Worm (Caenorhabditis elegans) whole organism, L4 larva: ENCODE data around the gene msp-31.

Experiments
- F37D6.2 ChIP-seq: sonication (generic microtip); optimal IDR thresholded peaks from 2 replicates; lab custom pipeline; 2016; ENCODE audit warnings: mild to moderate bottlenecking, missing genetic modification characterization, missing compliant biosample characterization
- R02D3.7 ChIP-seq: fragments of 150-350 bp; sonication (generic microtip); optimal IDR thresholded peaks from 3 replicates; lab custom pipeline; 2014; ENCODE audit warnings: missing biosample characterization, missing genetic modification characterization
- T20F7.1 ChIP-seq: fragments of 200-800 bp; sonication (Bioruptor generic); optimal IDR thresholded peaks from 2 replicates; lab custom pipeline; 2018; ENCODE audit warnings: mild to moderate bottlenecking, missing genetic modification characterization, missing compliant biosample characterization
- Y105C5A.15 ChIP-seq: fragments of 200-800 bp; sonication (Bioruptor generic); IDR thresholded peaks from 2 replicates; pipeline ENCODE4 v1.3.6; 2022; ENCODE audit warnings: missing genetic modification characterization, missing compliant biosample characterization
- Y48G9A.11 ChIP-seq: fragments of 200-800 bp; sonication (Bioruptor generic); IDR thresholded peaks from 2 replicates; pipeline ENCODE4 v1.3.6; 2022; ENCODE audit warnings: missing genetic modification reagents, missing genetic modification characterization, missing compliant biosample characterization
- Y75B8A.6 ChIP-seq: fragments of 200-800 bp; sonication (Bioruptor generic); IDR thresholded peaks from 2 replicates; pipeline ENCODE4 v1.3.6; 2022; ENCODE audit warnings: missing genetic modification reagents, missing genetic modification characterization, missing compliant biosample characterization
- ceh-28 ChIP-seq: fragments of 150-350 bp; optimal IDR thresholded peaks from 2 replicates; lab custom pipeline; 2014; ENCODE audit warnings: missing biosample characterization, missing genetic modification reagents, missing genetic modification characterization
- ctbp-1 ChIP-seq: fragments of 200-800 bp; sonication (Bioruptor generic); IDR thresholded peaks from 2 replicates; pipeline ENCODE4 v1.3.6; 2022; ENCODE audit warnings: missing genetic modification reagents, missing genetic modification characterization, missing compliant biosample characterization
- daf-12 ChIP-seq: fragments of 150-350 bp; optimal IDR thresholded peaks from 2 replicates; lab custom pipeline; 2014; ENCODE audit warnings: missing biosample characterization, missing genetic modification reagents, missing genetic modification characterization
- daf-16 ChIP-seq, 3 experiments: sonication (generic microtip); optimal IDR thresholded peaks; 2 replicates each; lab custom pipeline; 2016 to 2017; ENCODE audit warnings: missing genetic modification characterization in 3 of 3, missing genetic modification reagents in 3 of 3, mild to moderate bottlenecking in 2 of 3, missing compliant biosample characterization in 2 of 3, missing biosample characterization in 1 of 3, moderate library complexity in 1 of 3
- dmd-8 ChIP-seq: fragments of 200-800 bp; sonication (Bioruptor generic); IDR thresholded peaks from 2 replicates; pipeline ENCODE4 v1.3.6; 2022; ENCODE audit warnings: missing genetic modification characterization, missing compliant biosample characterization
- dve-1 ChIP-seq: sonication (generic microtip); optimal IDR thresholded peaks from 2 replicates; lab custom pipeline; 2017; ENCODE audit warnings: antibody characterized with exemption, mild to moderate bottlenecking, missing genetic modification characterization, missing compliant biosample characterization; ENCODE audit not compliant: insufficient read depth
- fkh-10 ChIP-seq: fragments of 150-350 bp; optimal IDR thresholded peaks from 2 replicates; lab custom pipeline; 2014; ENCODE audit warnings: missing biosample characterization, missing genetic modification reagents, missing genetic modification characterization
- hif-1 ChIP-seq, 2 experiments: sonication (generic microtip); optimal IDR thresholded peaks; 2 replicates each; lab custom pipeline; 2016 to 2017; ENCODE audit warnings: missing compliant biosample characterization in 2 of 2, missing genetic modification characterization in 2 of 2, missing genetic modification reagents in 2 of 2, missing genotype in 2 of 2, mild to moderate bottlenecking in 1 of 2
- hlh-11 ChIP-seq: fragments of 200-800 bp; sonication (Bioruptor generic); optimal IDR thresholded peaks from 2 replicates; lab custom pipeline; 2018; ENCODE audit warnings: mild to moderate bottlenecking, missing genetic modification characterization, missing compliant biosample characterization
- hlh-30 ChIP-seq: sonication (generic microtip); optimal IDR thresholded peaks from 2 replicates; lab custom pipeline; 2017; ENCODE audit warnings: antibody characterized with exemption, mild to moderate bottlenecking, missing genetic modification characterization, missing compliant biosample characterization; ENCODE audit not compliant: insufficient read depth
- jun-1 ChIP-seq: fragments of 150-350 bp; optimal IDR thresholded peaks from 2 replicates; lab custom pipeline; 2014; ENCODE audit warnings: missing biosample characterization, missing genetic modification reagents, missing genetic modification characterization
- lin-38 ChIP-seq: fragments of 200-800 bp; sonication (Bioruptor generic); IDR thresholded peaks from 2 replicates; pipeline ENCODE4 v1.3.6; 2022; ENCODE audit warnings: missing genetic modification reagents, missing genetic modification characterization, missing compliant biosample characterization
- lin-39 ChIP-seq: fragments of 150-350 bp; optimal IDR thresholded peaks from 2 replicates; lab custom pipeline; 2014; ENCODE audit warnings: missing biosample characterization, missing genetic modification reagents, missing genetic modification characterization
- lir-3 ChIP-seq: sonication (generic microtip); optimal IDR thresholded peaks from 2 replicates; lab custom pipeline; 2016; ENCODE audit warnings: mild to moderate bottlenecking, missing genetic modification characterization, missing compliant biosample characterization
- mdl-1 ChIP-seq, 2 experiments: fragments of 150-350 bp in 1 of 2; sonication (generic microtip) in 1 of 2; optimal IDR thresholded peaks; 2 replicates each; lab custom pipeline; 2014 to 2017; ENCODE audit warnings: missing biosample characterization in 2 of 2, missing genetic modification characterization in 2 of 2
- mep-1 ChIP-seq: fragments of 150-350 bp; sonication (generic microtip); optimal IDR thresholded peaks from 3 replicates; lab custom pipeline; 2014; ENCODE audit warnings: missing biosample characterization, missing genetic modification characterization
- nhr-10 ChIP-seq: fragments of 150-350 bp; optimal IDR thresholded peaks from 2 replicates; lab custom pipeline; 2014; ENCODE audit warnings: missing biosample characterization, missing genetic modification characterization
- nhr-111 ChIP-seq: fragments of 200-800 bp; sonication (Bioruptor generic); optimal IDR thresholded peaks from 2 replicates; lab custom pipeline; 2018; ENCODE audit warnings: mild to moderate bottlenecking, missing genetic modification characterization, missing compliant biosample characterization
- nhr-237 ChIP-seq: sonication (generic microtip); optimal IDR thresholded peaks from 2 replicates; lab custom pipeline; 2017; ENCODE audit warnings: missing biosample characterization, missing genetic modification characterization
- nhr-25 ChIP-seq: sonication (generic microtip); optimal IDR thresholded peaks from 2 replicates; lab custom pipeline; 2017; ENCODE audit warnings: missing genetic modification characterization, mild to moderate bottlenecking, missing compliant biosample characterization, antibody characterized with exemption, moderate library complexity, borderline replicate concordance; ENCODE audit not compliant: insufficient read depth
- nhr-28 ChIP-seq: fragments of 150-350 bp; optimal IDR thresholded peaks from 2 replicates; lab custom pipeline; 2014; ENCODE audit warnings: missing biosample characterization, missing genetic modification characterization
- nhr-42 ChIP-seq: fragments of 200-800 bp; sonication (Bioruptor generic); IDR thresholded peaks from 2 replicates; pipeline ENCODE4 v1.3.6; 2022; ENCODE audit warnings: missing genetic modification characterization, missing compliant biosample characterization
- nhr-6 ChIP-seq: fragments of 150-350 bp; optimal IDR thresholded peaks from 2 replicates; lab custom pipeline; 2014; ENCODE audit warnings: missing biosample characterization, missing genetic modification characterization
- php-3 ChIP-seq: fragments of 200-800 bp; sonication (Bioruptor generic); IDR thresholded peaks from 2 replicates; pipeline ENCODE4 v1.3.6; 2022; ENCODE audit warnings: missing genetic modification reagents, missing genetic modification characterization, missing compliant biosample characterization
- rbr-2 ChIP-seq: sonication (generic microtip); optimal IDR thresholded peaks from 2 replicates; lab custom pipeline; 2016; ENCODE audit warnings: missing genotype, missing genetic modification characterization, missing compliant biosample characterization
- saeg-2 ChIP-seq: fragments of 200-800 bp; sonication (Bioruptor generic); IDR thresholded peaks from 2 replicates; pipeline ENCODE4 v1.3.6; 2022; ENCODE audit warnings: missing genetic modification reagents, missing genetic modification characterization, missing compliant biosample characterization
- sdz-12 ChIP-seq: fragments of 200-800 bp; sonication (Bioruptor generic); optimal IDR thresholded peaks from 2 replicates; lab custom pipeline; 2018; ENCODE audit warnings: mild to moderate bottlenecking, missing genetic modification characterization, missing compliant biosample characterization
- set-16 ChIP-seq: fragments of 200-800 bp; sonication (Bioruptor generic); IDR thresholded peaks from 2 replicates; pipeline ENCODE4 v1.3.6; 2022; ENCODE audit warnings: missing genetic modification reagents, missing genetic modification characterization, missing compliant biosample characterization
- skn-1 ChIP-seq: fragments of 150-350 bp; optimal IDR thresholded peaks from 2 replicates; lab custom pipeline; 2014; ENCODE audit warnings: missing biosample characterization, missing genetic modification characterization
- spr-3 ChIP-seq: fragments of 200-800 bp; sonication (Bioruptor generic); optimal IDR thresholded peaks from 2 replicates; lab custom pipeline; 2018; ENCODE audit warnings: mild to moderate bottlenecking, missing genetic modification characterization, missing compliant biosample characterization
- tra-1 ChIP-seq: fragments of 200-800 bp; sonication (Bioruptor generic); IDR thresholded peaks from 2 replicates; pipeline ENCODE4 v1.3.6; 2022; ENCODE audit warnings: missing genetic modification reagents, missing genetic modification characterization, missing compliant biosample characterization
- unc-130 ChIP-seq: sonication (generic microtip); optimal IDR thresholded peaks from 2 replicates; lab custom pipeline; 2016; ENCODE audit warnings: missing genetic modification reagents, missing genetic modification characterization, missing compliant biosample characterization
- zag-1 ChIP-seq: fragments of 150-350 bp; optimal IDR thresholded peaks from 2 replicates; lab custom pipeline; 2014; ENCODE audit warnings: missing biosample characterization, missing genetic modification characterization
- zfp-3 ChIP-seq: fragments of 200-800 bp; sonication (Bioruptor generic); conservative IDR thresholded peaks from 2 replicates; pipeline ENCODE4 v1.3.6; 2022; ENCODE audit warnings: missing genetic modification reagents, missing genetic modification characterization, missing compliant biosample characterization
- zip-2 ChIP-seq: fragments of 150-350 bp; optimal IDR thresholded peaks from 2 replicates; lab custom pipeline; 2014; ENCODE audit warnings: missing biosample characterization, missing genetic modification characterization
- ztf-7 ChIP-seq: fragments of 150-350 bp; optimal IDR thresholded peaks from 2 replicates; lab custom pipeline; 2014; ENCODE audit warnings: missing biosample characterization, missing genetic modification characterization

Gene msp-31

ce11 chrII:4888527-4889487 lies 27.6 kb downstream of the msp-31 start, which contains the start of gene pgm-1 (continued):
- TF ChIP-seq zfp-3 (no peak), fkh-10 (no peak), hif-1 (tag; optimal IDR thresholded peaks at IDR 0.05; lab: Kevin White, UChicago) (peak in 1 of 2 experiments; percentile 72), tra-1 (GFP tag; lab: Robert Waterston, UW) (0 out of 2 replicates have a peak, but pooled peaks have one; percentile 29), spr-3 (GFP tag; lab: Kevin White, UChicago) (no peak), mdl-1 (tag; optimal IDR thresholded peaks at IDR 0.05; lab: Kevin White, UChicago) (no peak), daf-12 (tag; lab: Kevin White, UChicago) (no peak), hlh-11 (tag; lab: Kevin White, UChicago) (peak; percentile 72), nhr-28 (tag; lab: Kevin White, UChicago) (peak; percentile 97), Y75B8A.6 (GFP tag; lab: Robert Waterston, UW) (no peak), nhr-237 (tag; lab: Kevin White, UChicago) (no peak), saeg-2 (GFP tag; lab: Robert Waterston, UW) (no peak), F37D6.2 (no peak), zip-2 (tag; lab: Kevin White, UChicago) (no peak), nhr-25 (tag; lab: Kevin White, UChicago) (no peak), set-16 (GFP tag; lab: Robert Waterston, UW) (no peak), php-3 (GFP tag; lab: Robert Waterston, UW) (no peak), nhr-42 (GFP tag; lab: Robert Waterston, UW) (no peak), ceh-28 (tag; lab: Kevin White, UChicago) (no peak), mep-1 (peak; percentile 9), Y105C5A.15 (no peak), nhr-6 (no peak), hlh-30 (tag; lab: Kevin White, UChicago) (no peak), ztf-7 (tag; lab: Kevin White, UChicago) (no peak), T20F7.1 (GFP tag; lab: Kevin White, UChicago) (no peak), jun-1 (no peak), unc-130 (no peak), lin-38 (GFP tag; lab: Robert Waterston, UW) (no peak), Y48G9A.11 (no peak), lir-3 (tag; lab: Kevin White, UChicago) (no peak), dve-1 (tag; lab: Kevin White, UChicago) (peak; percentile 4), daf-16 (GFP tag; optimal IDR thresholded peaks at IDR 0.05; lab: Kevin White, UChicago) (peak in 1 of 2 experiments; percentile 64), daf-16 (tag; optimal IDR thresholded peaks at IDR 0.05; lab: Kevin White, UChicago) (peak; percentile 43), nhr-10 (tag; lab: Kevin White, UChicago) (no peak), R02D3.7 (tag; lab: Kevin White, UChicago) (no peak), nhr-111 (GFP tag; lab: Kevin White, UChicago) (no peak), zag-1 (no peak), sdz-12 (GFP tag; lab: Kevin White, UChicago) (no peak), ctbp-1 (GFP tag; lab: Robert Waterston, UW) (no peak)

- TF ChIP-seq lin-38 (GFP tag; lab: Robert Waterston, UW), result no peak
- no peak for TF ChIP-seq skn-1 (tag; lab: Kevin White, UChicago)
- no peak for TF ChIP-seq dmd-8 (GFP tag; lab: Robert Waterston, UW)
- TF ChIP-seq hlh-11 (tag; lab: Kevin White, UChicago), result no peak
- no peak for TF ChIP-seq F37D6.2
- no peak for TF ChIP-seq rbr-2 (tag; lab: Kevin White, UChicago)
- TF ChIP-seq lin-39 (tag; lab: Kevin White, UChicago), result no peak
These were observed 30.4 kb downstream of the msp-31 start, which contains the start of gene R05F9.7 for ce11 chrII:4885976-4886375. Gene R05F9.7 (plus strand): TSS chrII:4886276.
